Fruit fly (Drosophila melanogaster): ENCODE results near the gene CG7567.
A peak's percentile ranks its signal among the peaks of the same experiment; 100 is the strongest.

The CG7567 gene

DNA sequence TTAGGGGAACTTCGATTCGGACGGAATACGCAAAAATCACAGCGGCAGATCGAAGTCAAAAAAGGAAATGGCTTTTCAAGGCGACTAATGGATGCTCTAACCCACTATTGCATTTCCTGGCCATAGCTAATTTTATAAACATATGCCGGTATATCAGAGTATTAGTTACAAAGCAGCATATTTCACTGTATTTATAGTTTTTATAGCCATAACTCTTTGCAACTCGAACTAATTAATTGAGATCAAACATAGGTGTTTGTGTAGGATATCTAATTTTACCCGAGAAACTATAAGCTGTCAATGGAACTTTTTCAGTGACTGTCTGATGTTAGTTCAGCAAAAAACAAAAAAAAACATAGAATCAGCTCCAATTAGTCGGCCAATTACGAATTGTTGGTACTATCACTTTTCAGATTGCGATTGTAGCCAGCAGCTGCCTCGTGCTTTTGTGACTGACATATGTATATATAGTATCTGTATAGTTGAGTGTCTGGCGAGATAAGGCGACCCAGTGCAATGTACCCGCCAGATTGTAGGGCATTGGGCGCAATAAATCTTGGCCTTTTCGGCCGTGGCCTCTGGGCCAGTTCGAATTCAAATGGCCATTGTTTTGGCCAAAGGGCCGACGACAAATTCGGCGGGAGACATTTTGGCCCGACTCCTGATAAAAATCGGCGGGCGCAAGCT is 2.7 kb downstream of the CG7567 start (continued):
- no peak for TF ChIP-seq grau (tag; optimal IDR thresholded peaks at IDR 0.05)
- TF ChIP-seq jing (GFP tag; optimal IDR thresholded peaks at IDR 0.05): no peak
- TF ChIP-seq croc (GFP tag; conservative IDR thresholded peaks at IDR 0.05): no peak
- TF ChIP-seq sens (GFP tag): peak; percentile 51
- TF ChIP-seq Adf1 (GFP tag; IDR thresholded peaks at IDR 0.05): no peak
- no peak for TF ChIP-seq Oli (tag; optimal IDR thresholded peaks at IDR 0.05)
- no peak for TF ChIP-seq Dip2 (GFP tag; IDR thresholded peaks at IDR 0.05)
- TF ChIP-seq CG9609 (GFP tag; optimal IDR thresholded peaks at IDR 0.05): no peak
- no peak for TF ChIP-seq pzg (GFP tag; optimal IDR thresholded peaks at IDR 0.05)

DNA sequence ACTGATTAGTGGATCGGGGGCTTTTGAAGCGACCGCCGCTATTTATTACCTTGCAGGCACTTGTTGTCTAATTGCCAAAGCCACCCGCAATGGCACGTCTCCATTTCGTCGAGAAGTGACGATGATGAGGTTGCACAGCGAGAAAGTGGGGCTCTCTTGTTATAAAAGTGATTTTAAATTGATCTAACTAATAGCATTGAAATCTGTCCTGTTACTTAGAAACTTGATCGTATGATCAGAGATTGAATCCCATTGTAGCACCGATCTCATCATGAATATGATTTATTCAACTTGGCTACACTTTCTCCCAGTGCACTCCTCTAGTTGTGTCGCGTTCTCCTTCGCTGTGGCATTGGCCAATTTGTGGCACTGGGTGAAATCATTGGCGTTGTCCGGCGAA is 3.6 kb downstream of the CG7567 start:
- TF ChIP-seq unpg (GFP tag; optimal IDR thresholded peaks at IDR 0.05): no peak
- no peak for TF ChIP-seq Dek (tag; optimal IDR thresholded peaks at IDR 0.05)
- no peak for TF ChIP-seq toy (GFP tag; IDR thresholded peaks at IDR 0.05)
- TF ChIP-seq HmgZ (tag; optimal IDR thresholded peaks at IDR 0.05): no peak
- TF ChIP-seq nerfin-2 (GFP tag; IDR thresholded peaks at IDR 0.05; ENCODE audit: partially characterized antibody): no peak
- no peak for TF ChIP-seq Mad (GFP tag; optimal IDR thresholded peaks at IDR 0.05)
- TF ChIP-seq HLHmδ (GFP tag; optimal IDR thresholded peaks at IDR 0.05): no peak
- TF ChIP-seq B-H2 (GFP tag; optimal IDR thresholded peaks at IDR 0.05): no peak
- TF ChIP-seq CG10565 (GFP tag; optimal IDR thresholded peaks at IDR 0.05): no peak
- peak; percentile 14 for TF ChIP-seq phol (tag; optimal IDR thresholded peaks at IDR 0.05)
- TF ChIP-seq CG8089 (GFP tag; optimal IDR thresholded peaks at IDR 0.05): no peak
- no peak for TF ChIP-seq Mes4 (GFP tag; optimal IDR thresholded peaks at IDR 0.05)
- TF ChIP-seq Ravus (GFP tag; IDR thresholded peaks at IDR 0.05): no peak
- TF ChIP-seq Fer3 (tag; optimal IDR thresholded peaks at IDR 0.05): no peak
- no peak for TF ChIP-seq trh (GFP tag; optimal IDR thresholded peaks at IDR 0.05)
- TF ChIP-seq CG1603 (tag; optimal IDR thresholded peaks at IDR 0.05): peak; percentile 31
- no peak for TF ChIP-seq prd (optimal IDR thresholded peaks at IDR 0.05)
- peak; percentile 35; the same call in 1 of the 3 replicates for TF ChIP-seq prd (GFP tag; IDR thresholded peaks at IDR 0.05)
- no peak for TF ChIP-seq CG1602 (GFP tag; optimal IDR thresholded peaks at IDR 0.05)
- no peak for TF ChIP-seq amos (GFP tag; IDR thresholded peaks at IDR 0.05; ENCODE audit: partially characterized antibody)
- peak; percentile 10 for TF ChIP-seq CG11504 (tag; optimal IDR thresholded peaks at IDR 0.05)
- TF ChIP-seq CG12299 (tag; optimal IDR thresholded peaks at IDR 0.05): no peak
- peak; percentile 3 for TF ChIP-seq CG7839 (tag; optimal IDR thresholded peaks at IDR 0.05)
- TF ChIP-seq nmo (GFP tag; optimal IDR thresholded peaks at IDR 0.05): peak; percentile 7
- TF ChIP-seq hkb (optimal IDR thresholded peaks at IDR 0.05): no peak
- TF ChIP-seq hkb (GFP tag; IDR thresholded peaks at IDR 0.05): no peak
- TF ChIP-seq fd96Cb (tag; optimal IDR thresholded peaks at IDR 0.05): peak; percentile 3
- TF ChIP-seq onecut (GFP tag; IDR thresholded peaks at IDR 0.05): no peak
- no peak for TF ChIP-seq ATbp (GFP tag; optimal IDR thresholded peaks at IDR 0.05)
- TF ChIP-seq jumu (GFP tag; optimal IDR thresholded peaks at IDR 0.05): no peak
- peak; percentile 6 for TF ChIP-seq Oli (tag; optimal IDR thresholded peaks at IDR 0.05)
- TF ChIP-seq lola (GFP tag; optimal IDR thresholded peaks at IDR 0.05): peak in 1 of 3 experiments; percentile 22
- TF ChIP-seq mirr (GFP tag; optimal IDR thresholded peaks at IDR 0.05): no peak
- no peak for TF ChIP-seq Adf1 (GFP tag; IDR thresholded peaks at IDR 0.05)
- no peak for TF ChIP-seq CG32767 (GFP tag; IDR thresholded peaks at IDR 0.05)
- no peak for TF ChIP-seq Side (GFP tag; optimal IDR thresholded peaks at IDR 0.05)
- peak; percentile 11 for TF ChIP-seq jing (GFP tag; optimal IDR thresholded peaks at IDR 0.05)
- TF ChIP-seq crp (GFP tag; optimal IDR thresholded peaks at IDR 0.05): no peak
- TF ChIP-seq peb (GFP tag; IDR thresholded peaks at IDR 0.05): no peak
- peak; percentile 2 for TF ChIP-seq CG18262 (tag; optimal IDR thresholded peaks at IDR 0.05)
- no peak for TF ChIP-seq CG15479 (GFP tag; optimal IDR thresholded peaks at IDR 0.05)
- TF ChIP-seq HLH54F (GFP tag; optimal IDR thresholded peaks at IDR 0.05): no peak
- TF ChIP-seq ci (GFP tag; IDR thresholded peaks at IDR 0.05): peak; percentile 56; the same call in 2 of the 3 replicates
